Fruit fly (Drosophila melanogaster) whole organism, prepupa: ENCODE results near the gene Fuca.
A peak's percentile ranks its signal among the peaks of the same experiment; 100 is the strongest.

Source experiments
- Blimp-1 ChIP-seq: fragments of 200-800 bp; sonication (Bioruptor generic); optimal IDR thresholded peaks from 3 replicates; lab custom pipeline; 2017; ENCODE audit warnings: missing biosample characterization, missing genetic modification characterization, mild to moderate bottlenecking, moderate library complexity, missing genetic modification reagents
- CG10631 ChIP-seq: fragments of 200-800 bp; sonication (Bioruptor generic); optimal IDR thresholded peaks from 2 replicates; lab custom pipeline; 2016; ENCODE audit warnings: missing biosample characterization, missing genetic modification characterization
- CG11294 ChIP-seq: fragments of 200-800 bp; sonication (Bioruptor generic); IDR thresholded peaks from 2 replicates; pipeline ENCODE4 v1.3.6; 2022; ENCODE audit warnings: missing biosample characterization, missing genetic modification characterization
- CG11762 ChIP-seq: fragments of 200-800 bp; sonication (Bioruptor generic); optimal IDR thresholded peaks from 3 replicates; lab custom pipeline; 2016; ENCODE audit warnings: missing biosample characterization, missing genetic modification characterization; ENCODE audit not compliant: insufficient read depth
- CG11902 ChIP-seq: fragments of 200-800 bp; sonication (Bioruptor generic); optimal IDR thresholded peaks from 3 replicates; lab custom pipeline; 2016; ENCODE audit warnings: missing biosample characterization, missing genetic modification characterization
- CG1621 ChIP-seq: fragments of 200-800 bp; sonication (Bioruptor generic); optimal IDR thresholded peaks from 3 replicates; lab custom pipeline; 2018; ENCODE audit warnings: missing biosample characterization, mild to moderate bottlenecking, missing genetic modification characterization
- CG16779 ChIP-seq: fragments of 200-800 bp; sonication (Bioruptor generic); optimal IDR thresholded peaks from 3 replicates; lab custom pipeline; 2017; ENCODE audit warnings: missing biosample characterization, mild to moderate bottlenecking, missing genetic modification characterization
- CG3032 ChIP-seq: fragments of 200-800 bp; optimal IDR thresholded peaks from 2 replicates; lab custom pipeline; 2019; ENCODE audit warnings: missing biosample characterization, mild to moderate bottlenecking, missing genetic modification characterization, moderate library complexity
- CG32006 ChIP-seq: fragments of 200-800 bp; sonication (Bioruptor generic); optimal IDR thresholded peaks from 3 replicates; lab custom pipeline; 2017; ENCODE audit warnings: missing biosample characterization, mild to moderate bottlenecking, missing genetic modification characterization
- CG34406 ChIP-seq: fragments of 200-800 bp; sonication (Bioruptor generic); optimal IDR thresholded peaks from 3 replicates; lab custom pipeline; 2016; ENCODE audit warnings: missing biosample characterization, missing genetic modification characterization
- CG6163 ChIP-seq: fragments of 200-800 bp; sonication (Bioruptor generic); IDR thresholded peaks from 3 replicates; pipeline ENCODE4 v1.3.6; 2022; ENCODE audit warnings: missing biosample characterization, missing genetic modification characterization
- CG6276 ChIP-seq: fragments of 200-800 bp; sonication (Bioruptor generic); optimal IDR thresholded peaks from 2 replicates; lab custom pipeline; 2017; ENCODE audit warnings: missing biosample characterization, mild to moderate bottlenecking, missing genetic modification characterization
- CG6808 ChIP-seq: fragments of 200-800 bp; sonication (Bioruptor generic); optimal IDR thresholded peaks from 3 replicates; lab custom pipeline; 2017; ENCODE audit warnings: missing biosample characterization, missing genetic modification characterization, mild to moderate bottlenecking, moderate library complexity, missing genetic modification reagents
- CG6854 ChIP-seq: fragments of 200-800 bp; sonication (Bioruptor generic); optimal IDR thresholded peaks from 2 replicates; lab custom pipeline; 2017; ENCODE audit warnings: missing biosample characterization, mild to moderate bottlenecking, missing genetic modification characterization
- CG7368 ChIP-seq: fragments of 200-800 bp; sonication (Bioruptor generic); optimal IDR thresholded peaks from 3 replicates; lab custom pipeline; 2016; ENCODE audit warnings: missing biosample characterization, missing genetic modification characterization
- CG8319 ChIP-seq: fragments of 200-800 bp; sonication (Bioruptor generic); optimal IDR thresholded peaks from 3 replicates; lab custom pipeline; 2016; ENCODE audit warnings: missing biosample characterization, missing genetic modification characterization
- CG8632 ChIP-seq: fragments of 200-800 bp; sonication (Bioruptor generic); optimal IDR thresholded peaks from 3 replicates; lab custom pipeline; 2016; ENCODE audit warnings: missing biosample characterization, missing genetic modification characterization
- CG9139 ChIP-seq: fragments of 200-800 bp; sonication (Bioruptor generic); optimal IDR thresholded peaks from 3 replicates; lab custom pipeline; 2017; ENCODE audit warnings: missing biosample characterization, mild to moderate bottlenecking, missing genetic modification characterization
- Eip75B ChIP-seq: fragments of 200-800 bp; sonication (Bioruptor generic); optimal IDR thresholded peaks from 3 replicates; lab custom pipeline; 2016; ENCODE audit warnings: missing biosample characterization, missing genetic modification characterization
- Eip78C ChIP-seq: fragments of 200-800 bp; sonication (Bioruptor generic); peaks from one replicate; lab custom pipeline; 2016; ENCODE audit warnings: missing biosample characterization, missing genetic modification characterization
- Eip93F ChIP-seq: fragments of 200-800 bp; sonication (Bioruptor generic); optimal IDR thresholded peaks from 2 replicates; lab custom pipeline; 2016; ENCODE audit warnings: missing biosample characterization, mild to moderate bottlenecking, missing genetic modification characterization
- Ets21C ChIP-seq: fragments of 200-800 bp; sonication (Bioruptor generic); optimal IDR thresholded peaks from 3 replicates; lab custom pipeline; 2016; ENCODE audit warnings: missing biosample characterization, missing genetic modification characterization
- Ets96B ChIP-seq: fragments of 200-800 bp; optimal IDR thresholded peaks from 2 replicates; lab custom pipeline; 2019; ENCODE audit warnings: missing biosample characterization, mild to moderate bottlenecking, missing genetic modification characterization, moderate library complexity
- Gug ChIP-seq: fragments of 200-800 bp; sonication (Bioruptor generic); IDR thresholded peaks from 2 replicates; pipeline ENCODE4 v1.3.6; 2022; ENCODE audit warnings: missing biosample characterization, missing genetic modification characterization
- Hr38 ChIP-seq: sonication (Bioruptor generic); optimal IDR thresholded peaks from 2 replicates; lab custom pipeline; 2016; ENCODE audit warnings: missing biosample characterization, missing genetic modification characterization
- Hr39 ChIP-seq: fragments of 200-800 bp; sonication (Bioruptor generic); optimal IDR thresholded peaks from 2 replicates; lab custom pipeline; 2016; ENCODE audit warnings: missing biosample characterization, missing genetic modification characterization
- Hr4 ChIP-seq: fragments of 200-800 bp; sonication (Bioruptor generic); optimal IDR thresholded peaks from 3 replicates; lab custom pipeline; 2016; ENCODE audit warnings: missing biosample characterization, missing genetic modification characterization
- Met ChIP-seq: fragments of 200-800 bp; sonication (Bioruptor generic); optimal IDR thresholded peaks from 3 replicates; lab custom pipeline; 2016; ENCODE audit warnings: missing biosample characterization, missing genetic modification characterization
- OdsH ChIP-seq: fragments of 200-800 bp; sonication (Bioruptor generic); optimal IDR thresholded peaks from 3 replicates; lab custom pipeline; 2016; ENCODE audit warnings: missing biosample characterization, missing genetic modification characterization
- Sox102F ChIP-seq: fragments of 200-800 bp; sonication (Bioruptor generic); optimal IDR thresholded peaks from 2 replicates; lab custom pipeline; 2016; ENCODE audit warnings: missing biosample characterization, mild to moderate bottlenecking, missing genetic modification characterization
- Sox14 ChIP-seq: fragments of 200-800 bp; sonication (Bioruptor generic); optimal IDR thresholded peaks from 3 replicates; lab custom pipeline; 2016; ENCODE audit warnings: missing biosample characterization, missing genetic modification characterization
- Sox15 ChIP-seq: fragments of 200-800 bp; sonication (Bioruptor generic); optimal IDR thresholded peaks from 3 replicates; lab custom pipeline; 2016; ENCODE audit warnings: missing biosample characterization, missing genetic modification characterization
- achi ChIP-seq: fragments of 200-800 bp; sonication (Bioruptor generic); optimal IDR thresholded peaks from 3 replicates; lab custom pipeline; 2016; ENCODE audit warnings: missing biosample characterization, missing genetic modification characterization
- acj6 ChIP-seq: fragments of 200-800 bp; sonication (Bioruptor generic); optimal IDR thresholded peaks from 3 replicates; lab custom pipeline; 2016; ENCODE audit warnings: missing biosample characterization, missing genetic modification characterization
- dac ChIP-seq: fragments of 200-800 bp; sonication (Bioruptor generic); optimal IDR thresholded peaks from 2 replicates; lab custom pipeline; 2017; ENCODE audit warnings: missing biosample characterization, mild to moderate bottlenecking, missing genetic modification characterization
- dsx ChIP-seq: fragments of 200-800 bp; optimal IDR thresholded peaks from 3 replicates; lab custom pipeline; 2019; ENCODE audit warnings: missing biosample characterization, mild to moderate bottlenecking, missing genetic modification characterization, moderate library complexity; ENCODE audit not compliant: poor library complexity, severe bottlenecking
- eg ChIP-seq: fragments of 200-800 bp; sonication (Bioruptor generic); IDR thresholded peaks from 3 replicates; pipeline ENCODE4 v1.3.6; 2022; ENCODE audit warnings: missing biosample characterization, missing genetic modification characterization
- fd59A ChIP-seq: fragments of 200-800 bp; sonication (Bioruptor generic); optimal IDR thresholded peaks from 2 replicates; lab custom pipeline; 2017; ENCODE audit warnings: missing biosample characterization, mild to moderate bottlenecking, missing genetic modification characterization, missing genetic modification reagents
- fd85E ChIP-seq: fragments of 200-800 bp; sonication (Bioruptor generic); optimal IDR thresholded peaks from 3 replicates; lab custom pipeline; 2016; ENCODE audit warnings: missing biosample characterization, missing genetic modification characterization
- fkh ChIP-seq: fragments of 200-800 bp; sonication (Bioruptor generic); optimal IDR thresholded peaks from 3 replicates; lab custom pipeline; 2017; ENCODE audit warnings: missing biosample characterization, mild to moderate bottlenecking, missing genetic modification characterization, moderate library complexity
- lz ChIP-seq: fragments of 200-800 bp; sonication (Bioruptor generic); optimal IDR thresholded peaks from 3 replicates; lab custom pipeline; 2016; ENCODE audit warnings: missing biosample characterization, missing genetic modification characterization
- net ChIP-seq: fragments of 200-800 bp; sonication (Bioruptor generic); optimal IDR thresholded peaks from 3 replicates; lab custom pipeline; 2016; ENCODE audit warnings: missing biosample characterization, missing genetic modification characterization
- salr ChIP-seq, 2 experiments: fragments of 200-800 bp; sonication (Bioruptor generic); optimal IDR thresholded peaks; 3 replicates each; lab custom pipeline; 2016 to 2018; ENCODE audit warnings: missing biosample characterization in 2 of 2, missing genetic modification characterization in 2 of 2, mild to moderate bottlenecking in 1 of 2
- spab ChIP-seq: fragments of 200-800 bp; sonication (Bioruptor generic); optimal IDR thresholded peaks from 2 replicates; lab custom pipeline; 2017; ENCODE audit warnings: missing biosample characterization, mild to moderate bottlenecking, missing genetic modification characterization, missing genetic modification reagents
- ss ChIP-seq, 2 experiments: fragments of 200-800 bp; sonication (Bioruptor generic); optimal IDR thresholded peaks; 2 replicates in 1 of 2; 3 replicates in 1 of 2; lab custom pipeline; 2017 to 2018; ENCODE audit warnings: mild to moderate bottlenecking in 2 of 2, missing biosample characterization in 2 of 2, missing genetic modification characterization in 2 of 2, moderate library complexity in 1 of 2
- svp ChIP-seq: fragments of 200-800 bp; sonication (Bioruptor generic); peaks from one replicate; lab custom pipeline; 2016; ENCODE audit warnings: missing biosample characterization, missing genetic modification characterization
- topi ChIP-seq: fragments of 200-800 bp; sonication (Bioruptor generic); optimal IDR thresholded peaks from 3 replicates; lab custom pipeline; 2016; ENCODE audit warnings: missing biosample characterization, missing genetic modification characterization

The Fuca gene

DNA sequence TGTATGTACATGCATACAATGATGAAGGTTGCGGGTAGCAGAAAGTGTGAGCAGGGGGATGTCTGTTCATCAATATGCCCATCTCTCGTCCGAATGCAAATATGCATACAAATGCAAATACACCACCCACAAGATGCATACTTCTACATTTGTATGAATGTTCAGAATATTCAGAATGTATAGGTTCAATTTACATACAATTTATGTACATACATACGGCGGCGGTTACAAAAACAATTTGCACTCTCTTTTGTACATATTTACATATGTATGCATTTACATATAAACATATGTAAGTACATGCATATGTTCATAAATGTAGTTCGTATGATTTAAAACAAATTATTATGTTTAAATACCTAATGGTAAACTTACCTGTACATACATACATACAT lies 30.6 kb downstream of the Fuca start:
- no peak for TF ChIP-seq Ets21C (GFP tag; lab: Kevin White, UChicago)
- TF ChIP-seq Ets96B (tag; lab: Kevin White, UChicago): no peak
- TF ChIP-seq Hr38: no peak
- TF ChIP-seq CG6808 (GFP tag; lab: Kevin White, UChicago): no peak
- TF ChIP-seq CG6163 (GFP tag; lab: Robert Waterston, UW): no peak
- TF ChIP-seq CG11762: no peak
- no peak for TF ChIP-seq CG9139
- TF ChIP-seq CG32006 (GFP tag; lab: Kevin White, UChicago): no peak
- no peak for TF ChIP-seq CG11294 (GFP tag; lab: Robert Waterston, UW)
- TF ChIP-seq CG1621 (tag; lab: Kevin White, UChicago): no peak
- no peak for TF ChIP-seq CG7368 (GFP tag; lab: Kevin White, UChicago)
- TF ChIP-seq fd85E (GFP tag; lab: Kevin White, UChicago): no peak

DNA sequence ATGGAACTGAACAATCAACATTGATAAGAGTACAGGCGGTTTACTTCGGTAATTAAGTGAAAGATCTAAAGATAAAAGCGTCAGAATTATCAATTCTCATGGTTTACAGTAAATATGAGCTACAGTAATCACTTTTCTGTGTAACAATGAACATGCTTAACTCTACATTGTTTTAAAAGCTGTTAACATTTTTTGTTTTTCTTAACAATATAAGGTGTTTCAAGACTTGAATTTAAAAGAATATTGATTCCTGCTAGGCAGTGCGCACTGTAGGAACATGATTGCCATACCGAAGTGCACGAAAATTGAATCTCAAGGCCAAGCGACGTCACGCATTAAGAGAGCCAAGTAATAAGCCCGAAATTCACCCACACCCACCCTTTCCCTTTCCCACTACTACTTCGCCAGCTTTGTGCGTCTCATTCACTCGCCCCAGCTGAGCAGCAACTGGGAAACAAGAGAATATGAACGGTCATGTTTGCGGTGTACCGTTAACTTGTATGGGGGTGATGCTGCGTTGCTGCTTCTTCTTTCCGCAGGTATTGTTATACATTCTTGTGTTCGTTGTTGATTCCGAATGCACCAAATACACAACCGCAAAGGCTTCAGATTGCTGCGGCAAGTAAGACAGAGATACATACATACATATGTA lies 31.2 kb downstream of the Fuca start:
- TF ChIP-seq CG34406 (GFP tag; lab: Kevin White, UChicago) (peak; percentile 71), CG16779 (tag; lab: Kevin White, UChicago) (no peak), Blimp-1 (GFP tag; lab: Kevin White, UChicago) (peak; percentile 54), CG6854 (GFP tag; lab: Kevin White, UChicago) (peak; percentile 53), Ets21C (GFP tag; lab: Kevin White, UChicago) (peak; percentile 78), CG8632 (peak; percentile 63), fd85E (GFP tag; lab: Kevin White, UChicago) (peak; percentile 7), CG11294 (GFP tag; lab: Robert Waterston, UW) (no peak), Eip78C (peak; percentile 94), Hr38 (no peak), CG8319 (peak; percentile 71), Sox102F (GFP tag; lab: Kevin White, UChicago) (peak; percentile 72), Hr4 (peak; percentile 52), CG10631 (peak; percentile 57), dsx (GFP tag; lab: Kevin White, UChicago) (peak; percentile 48), Eip75B (GFP tag; lab: Kevin White, UChicago) (peak; percentile 65), ss (GFP tag; optimal IDR thresholded peaks at IDR 0.05; lab: Kevin White, UChicago) (peak; percentile 43 to 49), eg (GFP tag; lab: Robert Waterston, UW) (peak; percentile 68; the same call in 2 of the 3 replicates), CG7368 (GFP tag; lab: Kevin White, UChicago) (peak; percentile 62), Hr39 (GFP tag; lab: Kevin White, UChicago) (peak; percentile 90), spab (peak; percentile 10), CG9139 (no peak), Sox14 (GFP tag; lab: Kevin White, UChicago) (peak; percentile 77), CG6276 (GFP tag; lab: Kevin White, UChicago) (peak; percentile 46), CG6163 (GFP tag; lab: Robert Waterston, UW) (peak; percentile 72), fkh (GFP tag; lab: Kevin White, UChicago) (peak; percentile 2), topi (GFP tag; lab: Kevin White, UChicago) (peak; percentile 86), Ets96B (tag; lab: Kevin White, UChicago) (peak; percentile 57), OdsH (GFP tag; lab: Kevin White, UChicago) (peak; percentile 70), CG32006 (GFP tag; lab: Kevin White, UChicago) (peak; percentile 64), acj6 (GFP tag; lab: Kevin White, UChicago) (peak; percentile 69), CG3032 (tag; lab: Kevin White, UChicago) (peak; percentile 61), achi (GFP tag; lab: Kevin White, UChicago) (peak; percentile 71), dac (no peak), salr (GFP tag; optimal IDR thresholded peaks at IDR 0.05; lab: Kevin White, UChicago) (peak in 1 of 2 experiments; percentile 2), net (peak; percentile 56), CG11902 (GFP tag; lab: Kevin White, UChicago) (peak; percentile 73), fd59A (GFP tag; lab: Kevin White, UChicago) (peak; percentile 17), CG1621 (tag; lab: Kevin White, UChicago) (no peak), CG6808 (GFP tag; lab: Kevin White, UChicago) (peak; percentile 41), lz (GFP tag; lab: Kevin White, UChicago) (peak; percentile 80), Sox15 (GFP tag; lab: Kevin White, UChicago) (peak; percentile 62), svp (GFP tag; lab: Kevin White, UChicago) (peak; percentile 96), Gug (GFP tag; lab: Robert Waterston, UW) (peak; percentile 48), Met (GFP tag; lab: Kevin White, UChicago) (peak; percentile 84), Eip93F (no peak)
